Worm (Caenorhabditis elegans) whole organism, mixed stage, embryonic: ENCODE results near the gene F13E9.5.
A peak's percentile ranks its signal among the peaks of the same experiment; 100 is the strongest.

Experiments used
- bed-3 ChIP-seq: fragments of 200-800 bp; sonication (Bioruptor generic); optimal IDR thresholded peaks from 3 replicates; lab custom pipeline; 2018; ENCODE audit warnings: mild to moderate bottlenecking, missing genetic modification characterization, moderate library complexity, missing compliant biosample characterization
- ceh-39 ChIP-seq: fragments of 150-350 bp; optimal IDR thresholded peaks from 2 replicates; lab custom pipeline; 2014; ENCODE audit warnings: missing biosample characterization, missing genetic modification characterization
- ceh-43 ChIP-seq: fragments of 200-800 bp; sonication (Bioruptor generic); optimal IDR thresholded peaks from 2 replicates; lab custom pipeline; 2018; ENCODE audit warnings: mild to moderate bottlenecking, missing genetic modification characterization, moderate library complexity, missing compliant biosample characterization
- ceh-83 ChIP-seq: fragments of 200-800 bp; sonication (Bioruptor generic); optimal IDR thresholded peaks from 2 replicates; lab custom pipeline; 2018; ENCODE audit warnings: mild to moderate bottlenecking, missing genetic modification characterization, missing compliant biosample characterization
- ces-1 ChIP-seq: fragments of 150-350 bp; optimal IDR thresholded peaks from 2 replicates; lab custom pipeline; 2014; ENCODE audit warnings: missing biosample characterization, missing genetic modification reagents, missing genetic modification characterization
- cnd-1 ChIP-seq: fragments of 200-800 bp; sonication (Bioruptor generic); optimal IDR thresholded peaks from 2 replicates; lab custom pipeline; 2018; ENCODE audit warnings: mild to moderate bottlenecking, missing genetic modification characterization, missing compliant biosample characterization
- drap-1 ChIP-seq: fragments of 200-800 bp; sonication (Bioruptor generic); optimal IDR thresholded peaks from 3 replicates; lab custom pipeline; 2018; ENCODE audit warnings: mild to moderate bottlenecking, missing genetic modification characterization, missing compliant biosample characterization
- flh-1 ChIP-seq: fragments of 200-800 bp; sonication (Bioruptor generic); optimal IDR thresholded peaks from 2 replicates; lab custom pipeline; 2018; ENCODE audit warnings: mild to moderate bottlenecking, missing genetic modification characterization, moderate library complexity, missing compliant biosample characterization
- ham-2 ChIP-seq: fragments of 200-800 bp; sonication (Bioruptor generic); optimal IDR thresholded peaks from 2 replicates; lab custom pipeline; 2018; ENCODE audit warnings: mild to moderate bottlenecking, missing genetic modification characterization, missing compliant biosample characterization
- hlh-1 ChIP-seq: fragments of 150-350 bp; optimal IDR thresholded peaks from 2 replicates; lab custom pipeline; 2014; ENCODE audit warnings: missing biosample characterization, missing genetic modification reagents, missing genetic modification characterization
- lin-13 ChIP-seq: fragments of 150-350 bp; optimal IDR thresholded peaks from 2 replicates; lab custom pipeline; 2014; ENCODE audit warnings: missing biosample characterization, missing genetic modification characterization
- lin-32 ChIP-seq: fragments of 200-800 bp; sonication (Bioruptor generic); optimal IDR thresholded peaks from 2 replicates; lab custom pipeline; 2018; ENCODE audit warnings: mild to moderate bottlenecking, missing genetic modification characterization, missing compliant biosample characterization
- lsy-2 ChIP-seq: fragments of 150-350 bp; optimal IDR thresholded peaks from 2 replicates; lab custom pipeline; 2014; ENCODE audit warnings: missing biosample characterization, missing genetic modification characterization
- mab-5 ChIP-seq: fragments of 150-350 bp; optimal IDR thresholded peaks from 2 replicates; lab custom pipeline; 2014; ENCODE audit warnings: missing biosample characterization, missing genetic modification characterization
- mep-1 ChIP-seq: fragments of 150-350 bp; optimal IDR thresholded peaks from 2 replicates; lab custom pipeline; 2017; ENCODE audit warnings: missing biosample characterization, missing genetic modification reagents, missing genetic modification characterization, inconsistent platforms
- mls-2 ChIP-seq: sonication (generic microtip); optimal IDR thresholded peaks from 2 replicates; lab custom pipeline; 2016; ENCODE audit warnings: mild to moderate bottlenecking, missing genetic modification characterization, moderate library complexity, missing compliant biosample characterization
- nhr-12 ChIP-seq: fragments of 150-350 bp; optimal IDR thresholded peaks from 2 replicates; lab custom pipeline; 2014; ENCODE audit warnings: missing biosample characterization, missing genetic modification characterization
- nhr-2 ChIP-seq: fragments of 150-350 bp; optimal IDR thresholded peaks from 2 replicates; lab custom pipeline; 2014; ENCODE audit warnings: missing biosample characterization, missing genetic modification characterization
- nhr-237 ChIP-seq: fragments of 150-350 bp; optimal IDR thresholded peaks from 2 replicates; lab custom pipeline; 2014; ENCODE audit warnings: missing biosample characterization, missing genetic modification characterization
- nhr-28 ChIP-seq: fragments of 150-350 bp; optimal IDR thresholded peaks from 2 replicates; lab custom pipeline; 2014; ENCODE audit warnings: missing biosample characterization, missing genetic modification characterization
- nhr-76 ChIP-seq: sonication (generic microtip); optimal IDR thresholded peaks from 2 replicates; lab custom pipeline; 2017; ENCODE audit warnings: missing biosample characterization, missing genetic modification characterization
- pha-4 ChIP-seq: fragments of 150-350 bp; optimal IDR thresholded peaks from 2 replicates; lab custom pipeline; 2018; ENCODE audit warnings: missing biosample characterization, missing genetic modification reagents, missing genetic modification characterization
- sem-2 ChIP-seq: fragments of 200-800 bp; sonication (Bioruptor generic); optimal IDR thresholded peaks from 2 replicates; lab custom pipeline; 2018; ENCODE audit warnings: mild to moderate bottlenecking, missing genetic modification characterization, missing compliant biosample characterization
- snpc-4 ChIP-seq: fragments of 150-350 bp; optimal IDR thresholded peaks from 2 replicates; lab custom pipeline; 2014; ENCODE audit warnings: missing biosample characterization, missing genetic modification characterization
- sptf-1 ChIP-seq: sonication (generic microtip); optimal IDR thresholded peaks from 2 replicates; lab custom pipeline; 2017; ENCODE audit warnings: mild to moderate bottlenecking, missing genetic modification characterization, moderate library complexity, missing compliant biosample characterization
- tbx-8 ChIP-seq: fragments of 200-800 bp; sonication (Bioruptor generic); optimal IDR thresholded peaks from 2 replicates; lab custom pipeline; 2018; ENCODE audit warnings: mild to moderate bottlenecking, missing genetic modification characterization, moderate library complexity, missing compliant biosample characterization
- unc-120 ChIP-seq: sonication (generic microtip); optimal IDR thresholded peaks from 2 replicates; lab custom pipeline; 2017; ENCODE audit warnings: missing genetic modification characterization, missing compliant biosample characterization; ENCODE audit not compliant: poor library complexity, severe bottlenecking
- unc-39 ChIP-seq: fragments of 150-350 bp; optimal IDR thresholded peaks from 2 replicates; lab custom pipeline; 2014; ENCODE audit warnings: missing biosample characterization, missing genetic modification characterization
- unc-62 ChIP-seq: fragments of 150-350 bp; optimal IDR thresholded peaks from 2 replicates; lab custom pipeline; 2014; ENCODE audit warnings: missing biosample characterization, missing genetic modification reagents, missing genetic modification characterization
- zip-8 ChIP-seq: fragments of 150-350 bp; optimal IDR thresholded peaks from 2 replicates; lab custom pipeline; 2014; ENCODE audit warnings: missing biosample characterization, missing genetic modification characterization
- ztf-11 ChIP-seq: fragments of 150-350 bp; optimal IDR thresholded peaks from 2 replicates; lab custom pipeline; 2014; ENCODE audit warnings: missing biosample characterization, missing genetic modification characterization

F13E9.5 gene

ce11 chrIV:10874527-10874926 lies 9.6 kb downstream of the F13E9.5 start, which contains the start of gene F13E9.12:
F13E9.12 (minus strand) TSS chrIV:10874627.
- TF ChIP-seq ces-1 (GFP tag; lab: Kevin White, UChicago) (no peak), mep-1 (tag; lab: Kevin White, UChicago) (no peak), unc-120 (no peak), lin-13 (tag; lab: Kevin White, UChicago) (no peak), ztf-11 (no peak), lsy-2 (tag; lab: Kevin White, UChicago) (no peak), snpc-4 (tag; lab: Kevin White, UChicago) (no peak), lin-32 (GFP tag; lab: Kevin White, UChicago) (no peak), unc-62 (GFP tag; lab: Kevin White, UChicago) (no peak), ham-2 (GFP tag; lab: Kevin White, UChicago) (no peak), tbx-8 (GFP tag; lab: Kevin White, UChicago) (no peak), nhr-12 (no peak)
- TF ChIP-seq, all 35 proteins: peak for 0

- TF ChIP-seq nhr-28 (tag; lab: Kevin White, UChicago) (no peak), ces-1 (GFP tag; lab: Kevin White, UChicago) (peak; percentile 57)
- TF ChIP-seq, all 35 proteins: peak for 1
Measured at ce11 chrIV:10870158-10870557, 14.0 kb downstream of the F13E9.5 start.

- TF ChIP-seq drap-1 (GFP tag; lab: Kevin White, UChicago) (no peak), nhr-2 (peak; percentile 28)
Measured at ce11 chrIV:10869642-10870041, 14.5 kb downstream of the F13E9.5 start.

DNA sequence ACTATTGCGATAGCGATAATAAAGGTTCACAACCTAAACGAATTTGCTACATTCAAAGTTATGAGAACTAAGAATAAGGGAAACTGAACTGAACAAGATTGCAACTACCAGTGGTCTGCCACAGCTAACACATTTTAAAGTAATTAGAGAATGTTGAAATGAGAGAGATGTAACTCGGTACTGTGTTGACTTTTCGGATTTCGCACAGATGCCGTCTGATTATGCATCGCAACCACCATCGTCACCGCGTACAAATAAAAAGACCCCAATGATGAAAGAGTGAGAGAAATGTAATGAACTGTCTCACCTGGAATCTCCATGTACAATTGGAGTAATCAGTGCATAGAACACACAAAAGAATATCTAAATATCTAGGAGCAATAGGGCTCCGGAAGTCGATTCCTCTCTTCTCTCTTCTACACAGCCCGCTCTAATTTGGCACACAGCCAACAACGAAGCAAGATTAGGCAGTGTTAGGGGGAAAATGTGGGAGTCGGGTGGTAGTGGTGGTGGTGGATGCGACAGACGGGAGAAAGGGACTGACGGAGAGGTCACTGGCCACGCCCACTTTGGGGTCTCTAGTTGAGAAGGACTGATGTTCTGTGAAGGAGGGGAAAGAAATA lies 15.4 kb downstream of the F13E9.5 start, which contains the start of gene F13E9.11:
Gene F13E9.11 (minus strand): TSS at position 507 of the 623 bp plus-strand sequence.
- TF ChIP-seq mep-1 (tag; lab: Kevin White, UChicago) (peak; percentile 43), zip-8 (no peak), ztf-11 (peak; percentile 7), cnd-1 (peak; percentile 71), ces-1 (GFP tag; lab: Kevin White, UChicago) (peak; percentile 37)

- TF ChIP-seq ceh-83 (no peak), ceh-43 (GFP tag; lab: Kevin White, UChicago) (peak; percentile 72), mls-2 (tag; lab: Kevin White, UChicago) (peak; percentile 71), mab-5 (tag; lab: Kevin White, UChicago) (no peak), pha-4 (tag; lab: Kevin White, UChicago) (peak; percentile 59), nhr-28 (tag; lab: Kevin White, UChicago) (no peak), cnd-1 (no peak), unc-62 (GFP tag; lab: Kevin White, UChicago) (no peak), ces-1 (GFP tag; lab: Kevin White, UChicago) (peak; percentile 18), unc-120 (no peak), nhr-237 (tag; lab: Kevin White, UChicago) (no peak), bed-3 (GFP tag; lab: Kevin White, UChicago) (no peak), tbx-8 (GFP tag; lab: Kevin White, UChicago) (no peak), lin-13 (tag; lab: Kevin White, UChicago) (no peak), unc-39 (tag; lab: Kevin White, UChicago) (no peak), lin-32 (GFP tag; lab: Kevin White, UChicago) (no peak), ham-2 (GFP tag; lab: Kevin White, UChicago) (peak; percentile 47), flh-1 (no peak), hlh-1 (peak; percentile 2), lsy-2 (tag; lab: Kevin White, UChicago) (no peak), ceh-39 (no peak), drap-1 (GFP tag; lab: Kevin White, UChicago) (no peak)
- TF ChIP-seq, all 35 proteins: peak for 6
Measured at ce11 chrIV:10867370-10868146, 16.6 kb downstream of the F13E9.5 start.

ce11 chrIV:10864031-10864430 lies 20.1 kb downstream of the F13E9.5 start, which contains the start of gene nish-1:
nish-1 (plus strand) TSS chrIV:10864331.
- TF ChIP-seq drap-1 (GFP tag; lab: Kevin White, UChicago) (no peak), nhr-76 (no peak), pha-4 (tag; lab: Kevin White, UChicago) (no peak), sptf-1 (tag; lab: Kevin White, UChicago) (no peak), sem-2 (no peak), ceh-39 (no peak)
